Fruit fly (Drosophila melanogaster) Kc167 (cell line): ENCODE results near the gene Meltrin.

Experiments used
- Myc ChIP-seq: fragments of >200 bp; optimal IDR thresholded peaks from 2 replicates; lab custom pipeline; 2017; ENCODE audit warnings: missing external identifiers
- Sin3A ChIP-seq: fragments of >200 bp; optimal IDR thresholded peaks from 2 replicates; lab custom pipeline; 2018; ENCODE audit warnings: missing external identifiers
- h ChIP-seq: fragments of >200 bp; optimal IDR thresholded peaks from 3 replicates; lab custom pipeline; 2018; ENCODE audit warnings: missing external identifiers
- insv ChIP-seq: fragments of >200 bp; optimal IDR thresholded peaks from 3 replicates; lab custom pipeline; 2018; ENCODE audit warnings: missing external identifiers
- psq ChIP-seq: fragments of >200 bp; optimal IDR thresholded peaks from 2 replicates; lab custom pipeline; 2017; ENCODE audit warnings: missing external identifiers
- ttk ChIP-seq: sonication (Bioruptor generic); optimal IDR thresholded peaks from 2 replicates; lab custom pipeline; 2017; ENCODE audit warnings: missing external identifiers

DNA sequence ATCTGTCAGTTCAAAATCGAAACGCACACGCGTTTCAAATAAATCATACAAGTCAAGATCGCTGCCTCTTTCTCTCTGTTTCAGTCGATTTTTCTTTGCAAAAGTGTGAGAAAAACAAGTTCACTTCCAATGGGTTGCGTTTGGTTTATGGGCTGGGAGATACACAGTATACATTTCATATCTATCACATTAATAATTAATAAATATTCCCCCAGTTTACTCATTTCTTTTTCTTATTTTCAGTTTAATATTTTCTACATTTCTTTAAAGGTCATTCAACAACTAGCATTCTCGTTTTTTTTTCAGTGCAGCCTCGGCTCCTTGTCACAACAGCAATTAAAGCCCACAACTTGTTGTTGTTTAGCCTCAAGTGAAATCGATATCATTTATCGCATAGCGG lies 13.2 kb downstream of the Meltrin start:
- TF ChIP-seq Myc (lab: Kevin White, UChicago) (no peak), ttk (lab: Kevin White, UChicago) (no peak), psq (no peak), Sin3A (no peak), insv (lab: Kevin White, UChicago) (no peak), h (lab: Kevin White, UChicago) (no peak)
